Worm (Caenorhabditis elegans): ENCODE measurements around the gene F22H10.2.

DNA sequence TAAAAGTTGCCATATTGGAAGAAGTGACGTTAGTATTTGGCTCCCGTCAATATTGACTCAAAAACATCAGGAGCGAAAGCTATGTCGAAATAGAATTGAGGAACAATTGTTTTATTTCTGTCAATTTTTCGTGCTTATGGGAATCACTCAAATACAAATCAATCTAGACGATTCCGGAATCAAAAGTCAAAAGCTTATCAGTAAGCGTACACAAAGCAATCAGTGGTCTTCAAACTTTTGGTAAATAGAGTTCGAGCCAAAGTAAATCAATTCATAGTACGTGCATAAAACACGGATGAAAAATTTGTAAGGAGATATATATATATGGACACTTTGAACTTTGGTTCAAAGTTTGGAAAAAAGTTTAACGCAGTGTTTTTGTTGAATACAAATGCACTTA lies 1.2 kb upstream of the F22H10.2 start:
- no peak for TF ChIP-seq skn-1 (tag; optimal IDR thresholded peaks at IDR 0.05)
- TF ChIP-seq blmp-1 (tag; optimal IDR thresholded peaks at IDR 0.05; ENCODE audit: insufficient read depth) = no peak
- TF ChIP-seq snpc-4 (tag; optimal IDR thresholded peaks at IDR 0.05) = no peak
- TF ChIP-seq egl-27 (tag; optimal IDR thresholded peaks at IDR 0.05) = no peak
- peak; percentile 51 for TF ChIP-seq sma-9 (GFP tag; optimal IDR thresholded peaks at IDR 0.05)
- TF ChIP-seq sma-9 (tag; optimal IDR thresholded peaks at IDR 0.05) = no peak
- TF ChIP-seq gmeb-1 (tag; optimal IDR thresholded peaks at IDR 0.05) = no peak

All from whole organism, L2 larva.